Worm (Caenorhabditis elegans): ENCODE measurements around the gene acr-10.

The acr-10 gene

ce11 chrX:4018566-4019182 is 3.4 kb upstream of the acr-10 start:
- no peak for TF ChIP-seq F13C5.2 (tag; optimal IDR thresholded peaks at IDR 0.05)

DNA sequence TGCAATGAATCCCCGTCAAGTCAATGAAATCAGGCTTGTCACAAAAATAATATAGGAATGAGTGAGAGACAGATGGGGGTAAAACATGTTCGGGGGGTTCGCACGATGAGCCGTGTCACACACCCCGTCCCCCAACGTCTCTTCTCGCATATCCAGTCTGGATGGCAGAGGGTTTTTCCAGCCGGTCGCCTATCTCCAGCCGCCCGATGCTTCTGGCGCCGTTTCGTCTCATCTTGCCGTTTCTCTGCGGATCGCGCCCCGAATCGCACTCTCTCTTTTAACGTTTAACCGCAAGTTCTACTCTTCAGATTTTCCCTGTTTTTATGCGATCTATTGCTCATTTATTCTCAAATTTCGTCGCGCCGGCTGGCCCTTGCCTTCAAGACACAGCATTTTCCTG is 39.9 kb downstream of the acr-10 start:
- no peak for TF ChIP-seq sea-1 (GFP tag; conservative IDR thresholded peaks at IDR 0.05)
- no peak for TF ChIP-seq ceh-13 (GFP tag; optimal IDR thresholded peaks at IDR 0.05)
- TF ChIP-seq flt-1 (GFP tag; IDR thresholded peaks at IDR 0.05), result no peak

- TF ChIP-seq flt-1 (GFP tag; IDR thresholded peaks at IDR 0.05) (no peak), pes-1 (GFP tag; IDR thresholded peaks at IDR 0.05) (no peak), hmbx-1 (tag; optimal IDR thresholded peaks at IDR 0.05) (no peak), ceh-13 (GFP tag; optimal IDR thresholded peaks at IDR 0.05) (no peak)
Observed at ce11 chrX:4068180-4068579, 46.1 kb downstream of the acr-10 start.

DNA sequence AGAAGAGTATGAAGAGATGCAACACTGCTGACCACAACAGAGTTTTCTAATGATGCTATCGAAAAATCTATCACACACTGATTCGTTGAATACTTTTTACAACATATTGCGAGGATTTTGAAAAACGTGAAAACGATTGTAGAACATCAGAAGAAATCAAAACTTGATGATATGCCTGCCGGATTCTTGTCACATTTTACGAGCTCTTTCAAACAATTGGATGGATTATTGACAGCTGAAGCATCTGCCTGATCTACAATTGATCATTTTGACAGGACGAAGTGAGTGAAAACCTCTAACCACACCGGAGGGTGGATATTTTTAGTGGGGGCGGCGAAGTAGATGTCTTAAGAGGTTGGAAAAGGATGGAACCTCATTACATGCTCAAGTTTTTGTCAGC is 50.4 kb downstream of the acr-10 start:
- TF ChIP-seq ama-1 (optimal IDR thresholded peaks at IDR 0.05), result no peak
- no peak for TF ChIP-seq ets-7 (tag; optimal IDR thresholded peaks at IDR 0.05)
- no peak for TF ChIP-seq flt-1 (GFP tag; IDR thresholded peaks at IDR 0.05)
- TF ChIP-seq hmbx-1 (tag; optimal IDR thresholded peaks at IDR 0.05), result no peak
- no peak for TF ChIP-seq ceh-13 (GFP tag; optimal IDR thresholded peaks at IDR 0.05)
- TF ChIP-seq tbx-11 (GFP tag; IDR thresholded peaks at IDR 0.05), result no peak
- no peak for TF ChIP-seq aly-1 (tag; optimal IDR thresholded peaks at IDR 0.05)
- no peak for TF ChIP-seq tbx-37 (GFP tag; conservative IDR thresholded peaks at IDR 0.05)
- no peak for TF ChIP-seq tra-4 (tag; optimal IDR thresholded peaks at IDR 0.05)
- TF ChIP-seq sea-1 (GFP tag; conservative IDR thresholded peaks at IDR 0.05), result no peak
- no peak for TF ChIP-seq F13C5.2 (tag; optimal IDR thresholded peaks at IDR 0.05)
- TF ChIP-seq ceh-36 (tag; optimal IDR thresholded peaks at IDR 0.05), result no peak
- TF ChIP-seq scrt-1 (GFP tag; IDR thresholded peaks at IDR 0.05), result no peak
- no peak for TF ChIP-seq pes-1 (GFP tag; IDR thresholded peaks at IDR 0.05)
- TF ChIP-seq B0310.2 (tag; optimal IDR thresholded peaks at IDR 0.05), result no peak

All from whole organism, early embryonic.